Worm (Caenorhabditis elegans) whole organism, L3 larva: ENCODE measurements around the gene gtap-1.
A peak's percentile ranks its signal among the peaks of the same experiment; 100 is the strongest.

ENCODE experiments used
- R02D3.7 ChIP-seq: fragments of 150-350 bp; optimal IDR thresholded peaks from 2 replicates; lab custom pipeline; 2014; ENCODE audit warnings: missing biosample characterization, missing genetic modification characterization
- aly-2 ChIP-seq: fragments of 150-350 bp; optimal IDR thresholded peaks from 2 replicates; lab custom pipeline; 2014; ENCODE audit warnings: missing biosample characterization, missing genetic modification characterization
- ama-1 ChIP-seq: fragments of 150-350 bp; optimal IDR thresholded peaks from 2 replicates; lab custom pipeline; 2018
- ceh-16 ChIP-seq: sonication (generic microtip); optimal IDR thresholded peaks from 2 replicates; lab custom pipeline; 2017; ENCODE audit warnings: missing biosample characterization, missing genetic modification characterization
- ceh-28 ChIP-seq: fragments of 150-350 bp; optimal IDR thresholded peaks from 2 replicates; lab custom pipeline; 2014; ENCODE audit warnings: missing biosample characterization, missing genetic modification reagents, missing genetic modification characterization
- ceh-9 ChIP-seq: sonication (generic microtip); optimal IDR thresholded peaks from 2 replicates; lab custom pipeline; 2018; ENCODE audit warnings: missing biosample characterization, missing genetic modification characterization
- daf-12 ChIP-seq: fragments of 150-350 bp; optimal IDR thresholded peaks from 2 replicates; lab custom pipeline; 2014; ENCODE audit warnings: missing biosample characterization, missing genetic modification reagents, missing genetic modification characterization
- egl-27 ChIP-seq: sonication (generic microtip); optimal IDR thresholded peaks from 4 replicates; lab custom pipeline; 2017; ENCODE audit warnings: missing biosample characterization, missing genetic modification reagents, missing genetic modification characterization
- elt-1 ChIP-seq: fragments of 150-350 bp; optimal IDR thresholded peaks from 2 replicates; lab custom pipeline; 2014; ENCODE audit warnings: missing biosample characterization, missing genetic modification characterization
- elt-2 ChIP-seq: sonication (generic microtip); optimal IDR thresholded peaks from 2 replicates; lab custom pipeline; 2016; ENCODE audit warnings: missing genetic modification reagents, mild to moderate bottlenecking, missing genetic modification characterization, missing compliant biosample characterization
- eor-1 ChIP-seq, 2 experiments: fragments of 150-350 bp; optimal IDR thresholded peaks; 2 replicates each; lab custom pipeline; 2014 to 2018; ENCODE audit warnings: missing biosample characterization in 2 of 2, missing genetic modification characterization in 2 of 2
- fkh-10 ChIP-seq: sonication (generic microtip); optimal IDR thresholded peaks from 2 replicates; lab custom pipeline; 2017; ENCODE audit warnings: missing biosample characterization, missing genetic modification reagents, missing genetic modification characterization
- fkh-2 ChIP-seq: fragments of 150-350 bp; optimal IDR thresholded peaks from 2 replicates; lab custom pipeline; 2014; ENCODE audit warnings: missing biosample characterization, missing genetic modification reagents, missing genetic modification characterization
- hmg-11 ChIP-seq: sonication (generic microtip); optimal IDR thresholded peaks from 2 replicates; lab custom pipeline; 2016; ENCODE audit warnings: missing genetic modification characterization, missing compliant biosample characterization
- jun-1 ChIP-seq: fragments of 150-350 bp; optimal IDR thresholded peaks from 2 replicates; lab custom pipeline; 2014; ENCODE audit warnings: missing biosample characterization, missing genetic modification reagents, missing genetic modification characterization
- lin-15B ChIP-seq: fragments of 150-350 bp; optimal IDR thresholded peaks from 2 replicates; lab custom pipeline; 2014; ENCODE audit warnings: missing biosample characterization, missing genetic modification characterization
- lin-39 ChIP-seq: fragments of 150-350 bp; optimal IDR thresholded peaks from 2 replicates; lab custom pipeline; 2018; ENCODE audit warnings: missing biosample characterization, missing genetic modification reagents, missing genetic modification characterization
- lsy-12 ChIP-seq: sonication (generic microtip); optimal IDR thresholded peaks from 2 replicates; lab custom pipeline; 2016; ENCODE audit warnings: mild to moderate bottlenecking, missing genetic modification characterization, missing compliant biosample characterization
- mdl-1 ChIP-seq: fragments of 150-350 bp; optimal IDR thresholded peaks from 2 replicates; lab custom pipeline; 2014; ENCODE audit warnings: missing biosample characterization, missing genetic modification characterization
- mml-1 ChIP-seq: fragments of 150-350 bp; sonication (generic microtip); optimal IDR thresholded peaks from 3 replicates; lab custom pipeline; 2014; ENCODE audit warnings: missing biosample characterization, missing genetic modification characterization
- nfya-1 ChIP-seq: sonication (generic microtip); optimal IDR thresholded peaks from 2 replicates; lab custom pipeline; 2017; ENCODE audit warnings: missing genetic modification characterization, mild to moderate bottlenecking, missing compliant biosample characterization, antibody characterized with exemption, moderate library complexity; ENCODE audit not compliant: insufficient read depth
- nhr-11 ChIP-seq: fragments of 150-350 bp; optimal IDR thresholded peaks from 2 replicates; lab custom pipeline; 2014; ENCODE audit warnings: missing biosample characterization, missing genetic modification characterization
- nhr-12 ChIP-seq: fragments of 150-350 bp; optimal IDR thresholded peaks from 2 replicates; lab custom pipeline; 2014; ENCODE audit warnings: missing biosample characterization, missing genetic modification characterization
- nhr-23 ChIP-seq: fragments of 150-350 bp; optimal IDR thresholded peaks from 2 replicates; lab custom pipeline; 2014; ENCODE audit warnings: missing biosample characterization, missing genetic modification reagents, missing genetic modification characterization
- nhr-237 ChIP-seq: fragments of 150-350 bp; optimal IDR thresholded peaks from 2 replicates; lab custom pipeline; 2014; ENCODE audit warnings: missing biosample characterization, missing genetic modification characterization
- nhr-25 ChIP-seq: sonication (generic microtip); optimal IDR thresholded peaks from 2 replicates; lab custom pipeline; 2017; ENCODE audit warnings: missing biosample characterization, missing genetic modification characterization
- nhr-28 ChIP-seq: fragments of 150-350 bp; optimal IDR thresholded peaks from 2 replicates; lab custom pipeline; 2014; ENCODE audit warnings: missing biosample characterization, missing genetic modification characterization
- nhr-43 ChIP-seq: sonication (generic microtip); optimal IDR thresholded peaks from 2 replicates; lab custom pipeline; 2016; ENCODE audit warnings: mild to moderate bottlenecking, missing genetic modification characterization, missing compliant biosample characterization; ENCODE audit not compliant: poor library complexity, severe bottlenecking
- nhr-76 ChIP-seq: fragments of 150-350 bp; sonication (generic microtip); optimal IDR thresholded peaks from 5 replicates; lab custom pipeline; 2014; ENCODE audit warnings: missing biosample characterization, missing genetic modification characterization
- nhr-77 ChIP-seq: fragments of 150-350 bp; optimal IDR thresholded peaks from 2 replicates; lab custom pipeline; 2014; ENCODE audit warnings: missing biosample characterization, missing genetic modification characterization
- pha-4 ChIP-seq: fragments of 150-350 bp; optimal IDR thresholded peaks from 2 replicates; lab custom pipeline; 2014; ENCODE audit warnings: missing biosample characterization, missing genetic modification reagents, missing genetic modification characterization
- pqm-1 ChIP-seq: fragments of 150-350 bp; optimal IDR thresholded peaks from 2 replicates; lab custom pipeline; 2017; ENCODE audit warnings: missing biosample characterization, missing genetic modification characterization, inconsistent platforms
- sea-2 ChIP-seq: fragments of 150-350 bp; sonication (generic microtip); optimal IDR thresholded peaks from 4 replicates; lab custom pipeline; 2014; ENCODE audit warnings: missing biosample characterization, missing genetic modification reagents, missing genetic modification characterization
- skn-1 ChIP-seq: fragments of 150-350 bp; optimal IDR thresholded peaks from 2 replicates; lab custom pipeline; 2014; ENCODE audit warnings: missing biosample characterization, missing genetic modification characterization
- snpc-4 ChIP-seq: fragments of 150-350 bp; optimal IDR thresholded peaks from 2 replicates; lab custom pipeline; 2014; ENCODE audit warnings: missing biosample characterization, missing genetic modification characterization
- tbx-2 ChIP-seq: sonication (generic microtip); optimal IDR thresholded peaks from 2 replicates; lab custom pipeline; 2016; ENCODE audit warnings: mild to moderate bottlenecking, missing genetic modification characterization, missing compliant biosample characterization
- unc-62 ChIP-seq: fragments of 150-350 bp; sonication (generic microtip); optimal IDR thresholded peaks from 4 replicates; lab custom pipeline; 2014; ENCODE audit warnings: missing biosample characterization, missing genetic modification reagents, missing genetic modification characterization
- zag-1 ChIP-seq: fragments of 150-350 bp; optimal IDR thresholded peaks from 2 replicates; lab custom pipeline; 2014; ENCODE audit warnings: missing biosample characterization, missing genetic modification characterization
- ztf-11 ChIP-seq: fragments of 150-350 bp; optimal IDR thresholded peaks from 2 replicates; lab custom pipeline; 2014; ENCODE audit warnings: missing biosample characterization, missing genetic modification characterization
- ztf-4 ChIP-seq: fragments of 150-350 bp; optimal IDR thresholded peaks from 2 replicates; lab custom pipeline; 2014; ENCODE audit warnings: missing biosample characterization, missing genetic modification characterization

gtap-1 gene

DNA sequence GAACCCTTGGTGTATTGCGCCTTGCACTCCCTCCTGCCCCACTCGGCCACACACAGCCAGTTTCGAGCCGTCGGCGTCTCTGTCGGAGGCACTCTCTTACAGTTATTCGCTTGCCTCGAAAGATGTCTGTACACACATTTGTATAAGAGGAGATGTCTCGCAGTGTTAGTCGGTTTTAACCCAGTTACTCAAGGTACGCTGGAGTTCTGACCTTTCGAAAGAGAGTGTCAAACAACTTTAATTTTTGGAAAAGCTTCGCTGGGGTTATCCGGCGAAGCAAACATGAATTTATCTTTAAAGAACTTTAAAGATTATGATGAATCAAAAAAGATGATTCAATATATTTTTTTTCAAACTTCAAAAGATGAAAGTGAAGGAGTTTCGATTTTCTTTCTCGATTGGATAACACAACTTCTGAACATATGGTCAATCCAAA is 11.7 kb upstream of the gtap-1 start (continued):
- TF ChIP-seq nhr-23 (tag; lab: Kevin White, UChicago) (peak; percentile 99), jun-1 (tag; lab: Kevin White, UChicago) (peak; percentile 99)

DNA sequence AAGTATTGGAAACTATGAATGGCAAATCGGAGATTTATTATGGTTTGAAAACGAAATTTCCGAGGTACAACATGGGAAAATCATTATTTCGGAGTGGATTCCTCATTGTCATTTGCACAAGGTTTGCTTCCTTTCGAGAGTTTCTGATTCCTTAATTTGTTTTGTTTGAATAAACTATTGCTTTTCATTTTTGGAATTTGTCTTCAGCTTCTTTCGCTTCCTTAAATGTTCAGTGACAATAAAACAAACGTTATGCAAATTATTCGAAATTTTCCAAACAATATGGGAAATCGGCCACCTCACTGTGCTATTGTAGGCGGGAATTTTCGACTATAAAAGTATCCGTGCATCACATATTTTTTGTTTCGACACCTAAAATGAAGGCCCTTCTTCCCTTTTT is 8.8 kb upstream of the gtap-1 start, which contains the start of gene nep-25:
Gene nep-25 (plus strand): TSS at position 375 of the 400 bp plus-strand sequence.
- TF ChIP-seq ama-1 (no peak), zag-1 (tag; lab: Kevin White, UChicago) (no peak), nhr-76 (tag; lab: Kevin White, UChicago) (no peak), fkh-2 (tag; lab: Kevin White, UChicago) (no peak), snpc-4 (tag; lab: Kevin White, UChicago) (no peak), nhr-77 (no peak), ztf-11 (no peak), nhr-12 (no peak), lin-15B (tag; lab: Kevin White, UChicago) (no peak), R02D3.7 (tag; lab: Kevin White, UChicago) (no peak), unc-62 (no peak), ceh-16 (no peak), nhr-237 (no peak), fkh-10 (no peak), lin-39 (no peak), pqm-1 (tag; lab: Kevin White, UChicago) (no peak), egl-27 (tag; lab: Kevin White, UChicago) (no peak), mdl-1 (tag; lab: Kevin White, UChicago) (no peak), ceh-28 (tag; lab: Kevin White, UChicago) (no peak), skn-1 (tag; lab: Kevin White, UChicago) (no peak)

DNA sequence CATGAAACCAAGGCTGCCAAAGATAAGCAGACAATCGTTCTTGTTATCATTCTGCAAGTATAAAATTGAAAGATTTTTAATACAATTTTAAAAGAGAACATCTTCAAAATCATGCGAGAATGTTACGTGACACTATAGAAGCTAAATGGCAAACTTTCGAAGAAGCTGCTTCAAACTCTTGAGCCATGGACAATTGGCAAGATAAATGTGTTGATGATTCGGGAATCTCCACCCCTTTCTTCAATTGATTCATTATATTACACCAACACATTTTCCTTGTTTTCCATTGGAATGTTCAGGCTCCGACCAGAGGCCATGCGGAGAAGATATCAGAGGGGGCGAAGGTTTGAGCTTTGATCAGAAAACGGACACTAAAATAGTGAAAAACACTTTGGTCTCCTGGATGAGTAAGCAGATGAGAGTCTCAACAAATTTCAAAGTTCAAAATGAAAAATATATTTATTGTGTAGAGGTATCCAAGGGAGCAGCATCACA is 8.1 kb upstream of the gtap-1 start, which contains the start of gene lec-5:
Gene lec-5 (minus strand): TSS at position 51 of the 495 bp plus-strand sequence.
- TF ChIP-seq mml-1 (tag; lab: Kevin White, UChicago) (no peak), lin-39 (peak; percentile 9)

DNA sequence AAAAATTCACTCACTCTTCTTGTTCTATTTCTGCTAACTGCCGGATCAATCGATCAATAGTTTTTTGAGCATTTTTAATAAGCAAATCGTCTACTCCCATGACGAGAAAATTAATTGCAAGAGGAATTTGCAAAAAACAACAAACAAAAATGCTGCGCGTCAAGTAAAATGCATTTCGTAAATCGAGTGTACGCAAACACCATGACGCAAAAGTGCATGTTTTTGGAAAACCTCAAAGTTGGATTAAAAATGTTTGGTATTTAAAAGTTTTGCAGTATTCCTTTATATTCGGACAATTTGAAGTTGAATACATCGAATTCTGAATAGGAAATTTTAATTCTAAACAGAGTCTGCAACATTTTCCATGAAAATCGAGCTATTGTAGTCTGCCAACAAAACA is 6.2 kb upstream of the gtap-1 start, which contains the start of gene ZK1248.19:
Gene ZK1248.19 (minus strand): TSS at position 188 of the 400 bp plus-strand sequence.
- no peak for TF ChIP-seq mdl-1 (tag; lab: Kevin White, UChicago)
- TF ChIP-seq R02D3.7 (tag; lab: Kevin White, UChicago), result peak; percentile 88
- peak; percentile 4 for TF ChIP-seq lin-15B (tag; lab: Kevin White, UChicago)
- TF ChIP-seq snpc-4 (tag; lab: Kevin White, UChicago), result peak; percentile 0
- peak; percentile 28 for TF ChIP-seq nfya-1
- TF ChIP-seq ama-1, result peak; percentile 6
- no peak for TF ChIP-seq pqm-1 (tag; lab: Kevin White, UChicago)
- TF ChIP-seq eor-1 (tag; optimal IDR thresholded peaks at IDR 0.05; lab: Kevin White, UChicago), result no peak
- peak; percentile 25 for TF ChIP-seq pha-4 (tag; lab: Kevin White, UChicago)
- TF ChIP-seq nhr-237, result no peak
- peak; percentile 42 for TF ChIP-seq hmg-11 (tag; lab: Kevin White, UChicago)

DNA sequence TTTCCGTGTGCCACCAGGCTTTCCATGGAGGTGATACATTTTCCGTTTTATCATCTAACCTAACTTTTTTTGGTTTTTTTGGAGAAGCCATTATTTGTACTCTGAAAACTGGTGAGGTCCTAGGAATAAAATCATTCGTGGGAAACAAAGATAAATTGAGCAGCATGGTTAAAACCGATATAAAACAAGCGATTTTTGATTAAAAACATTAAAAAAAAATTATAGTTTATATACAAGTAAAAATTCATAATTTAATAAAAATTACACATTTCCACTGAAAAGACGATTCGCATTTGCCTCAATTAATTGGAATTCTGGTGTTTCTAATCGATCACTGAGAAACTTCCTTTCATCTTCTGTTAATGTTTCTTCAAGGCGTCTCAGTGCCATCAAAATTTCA is 5.4 kb upstream of the gtap-1 start, which contains the start of gene ZK1248.15:
Gene ZK1248.15 (minus strand): TSS at position 101 of the 400 bp plus-strand sequence.
- TF ChIP-seq elt-1, result no peak
- TF ChIP-seq nhr-77, result no peak
- no peak for TF ChIP-seq daf-12
- no peak for TF ChIP-seq elt-2
- TF ChIP-seq ceh-9 (tag; lab: Kevin White, UChicago), result no peak
- TF ChIP-seq nhr-11 (tag; lab: Kevin White, UChicago), result no peak
- TF ChIP-seq nhr-25 (tag; lab: Kevin White, UChicago), result no peak
- TF ChIP-seq nhr-237, result no peak

DNA sequence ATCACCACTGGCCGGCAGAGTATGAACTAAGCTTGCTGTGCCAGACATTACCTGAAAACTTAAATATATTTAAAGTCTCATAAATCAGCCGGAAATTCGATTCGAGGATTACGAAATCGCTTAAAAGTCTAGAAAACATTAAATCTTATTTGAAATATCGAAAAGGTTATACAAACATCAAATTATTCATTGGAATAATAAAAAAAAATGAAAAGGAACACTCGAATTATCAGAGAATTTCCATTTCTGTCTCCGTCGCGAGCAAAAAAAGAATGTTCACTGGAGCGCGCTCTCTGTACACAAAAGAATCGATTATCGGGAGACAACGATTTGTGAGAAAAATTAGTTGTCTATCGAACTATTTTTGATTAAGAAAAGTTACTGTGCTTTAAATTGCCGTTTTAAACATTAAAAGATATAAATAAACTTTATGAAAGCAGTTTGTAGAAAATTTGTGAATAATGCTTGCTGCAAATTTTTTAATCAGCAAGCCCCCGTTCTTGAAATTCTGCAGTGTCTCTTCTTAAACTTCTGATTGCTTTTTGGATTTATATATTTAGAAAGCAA is 3.2 kb upstream of the gtap-1 start, which contains the start of gene fzo-1:
Gene fzo-1 (minus strand): TSS at position 51 of the 567 bp plus-strand sequence.
- TF ChIP-seq elt-2 (peak; percentile 47), nhr-43 (tag; lab: Kevin White, UChicago) (no peak), nhr-28 (no peak), sea-2 (GFP tag; lab: Kevin White, UChicago) (no peak), nhr-23 (tag; lab: Kevin White, UChicago) (no peak), nhr-25 (tag; lab: Kevin White, UChicago) (no peak), nhr-77 (no peak), pha-4 (tag; lab: Kevin White, UChicago) (peak; percentile 72), fkh-10 (peak; percentile 22), nhr-12 (no peak), pqm-1 (tag; lab: Kevin White, UChicago) (no peak), tbx-2 (tag; lab: Kevin White, UChicago) (no peak), nhr-11 (tag; lab: Kevin White, UChicago) (no peak), daf-12 (no peak), elt-1 (no peak), aly-2 (tag; lab: Kevin White, UChicago) (no peak), ztf-4 (tag; lab: Kevin White, UChicago) (no peak), mdl-1 (tag; lab: Kevin White, UChicago) (no peak), ceh-16 (no peak), nhr-237 (no peak), lin-15B (tag; lab: Kevin White, UChicago) (peak; percentile 52), fkh-2 (tag; lab: Kevin White, UChicago) (no peak), nfya-1 (peak; percentile 60), lsy-12 (no peak), mml-1 (tag; lab: Kevin White, UChicago) (no peak), skn-1 (tag; lab: Kevin White, UChicago) (no peak)
